Worm (Caenorhabditis elegans) whole organism, L4/young adult: Measurements from ENCODE around the gene srh-125.
"Not testable (repeated sequence)": the region's sequence is repeated elsewhere in the genome, so short reads cannot be mapped to it uniquely, and the experiment has no call there.

Experiments
- W03F9.2 ChIP-seq: fragments of 150-350 bp; optimal IDR thresholded peaks from 2 replicates; lab custom pipeline; 2014; ENCODE audit warnings: missing biosample characterization, missing genetic modification characterization
- dao-5 ChIP-seq: sonication (generic microtip); optimal IDR thresholded peaks from 2 replicates; lab custom pipeline; 2016; ENCODE audit warnings: missing genotype, missing genetic modification characterization, moderate library complexity, missing compliant biosample characterization
- him-1 ChIP-seq: sonication (generic microtip); optimal IDR thresholded peaks from 2 replicates; lab custom pipeline; 2016; ENCODE audit warnings: missing genotype, missing genetic modification reagents, missing genetic modification characterization, missing compliant biosample characterization

The srh-125 gene

ce11 chrV:7449303-7449827, 27.3 kb downstream of the srh-125 start, which contains the start of gene try-12:
Gene try-12 (plus strand): TSS chrV:7449353.
- TF ChIP-seq him-1 (tag; lab: Kevin White, UChicago): no peak

ce11 chrV:7446965-7447364, 29.7 kb downstream of the srh-125 start, which contains the start of gene F25E5.5:
Gene F25E5.5 (plus strand): TSS chrV:7447265.
- no peak for TF ChIP-seq him-1 (tag; lab: Kevin White, UChicago)
- TF ChIP-seq dao-5 (tag; lab: Kevin White, UChicago): no peak
- no peak for TF ChIP-seq W03F9.2 (tag; lab: Kevin White, UChicago)

ce11 chrV:7444331-7444730, 32.3 kb downstream of the srh-125 start, which contains the start of gene nhr-141:
Gene nhr-141 (plus strand): TSS chrV:7444661.
- not testable (repeated sequence) for TF ChIP-seq dao-5, him-1, W03F9.2 (tag; lab: Kevin White, UChicago)

DNA sequence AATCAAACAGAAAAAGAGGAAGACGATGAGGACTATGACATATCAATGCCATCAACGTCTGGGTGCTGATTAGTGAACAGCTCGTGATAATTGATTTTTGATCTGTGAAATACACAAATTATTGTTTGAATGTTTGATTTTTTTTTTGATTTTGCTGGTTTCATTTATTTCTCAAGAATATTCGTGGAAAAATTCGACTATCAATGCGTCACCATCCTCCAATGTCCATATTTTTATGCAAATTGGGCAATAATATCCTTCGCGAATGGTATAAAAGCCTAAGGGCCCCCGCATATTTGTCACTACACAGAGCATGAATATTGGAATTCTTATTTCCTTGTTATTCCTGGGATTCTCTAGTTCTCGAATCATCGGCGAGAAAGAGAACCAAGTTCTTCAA, 36.9 kb downstream of the srh-125 start, which contains the start of gene try-13:
TSS of gene try-13 (plus strand) at position 301 of the 400 bp plus-strand sequence.
- TF ChIP-seq dao-5 (tag; lab: Kevin White, UChicago) (no peak), him-1 (tag; lab: Kevin White, UChicago) (no peak), W03F9.2 (tag; lab: Kevin White, UChicago) (no peak)

ce11 chrV:7437985-7438384, 38.7 kb downstream of the srh-125 start, which contains the start of gene F25E5.16:
Gene F25E5.16 (plus strand): TSS chrV:7438285.
- TF ChIP-seq W03F9.2 (tag; lab: Kevin White, UChicago) (no peak), dao-5 (tag; lab: Kevin White, UChicago) (no peak), him-1 (tag; lab: Kevin White, UChicago) (no peak)

DNA sequence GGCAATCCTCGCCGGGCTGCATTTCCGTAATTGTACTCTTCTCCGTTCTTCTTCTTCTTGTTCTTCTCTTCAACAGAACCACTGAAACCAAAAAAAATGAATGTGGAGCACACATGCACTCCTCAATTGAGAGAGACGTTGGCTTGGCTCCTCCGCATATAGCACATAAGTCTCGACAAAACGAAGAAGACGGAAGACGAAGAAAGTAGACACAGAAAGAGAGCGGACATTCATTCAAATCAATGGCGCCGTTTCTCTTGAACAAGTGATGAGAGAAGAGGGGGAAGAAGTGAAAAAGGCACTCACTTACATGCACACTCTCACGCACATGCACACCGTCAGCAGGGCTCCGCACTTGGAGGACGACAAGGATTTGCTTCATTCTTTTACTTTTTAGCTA, 39.1 kb downstream of the srh-125 start, which contains the start of gene F25E5.9:
TSS of gene F25E5.9 (minus strand) at position 382 of the 400 bp plus-strand sequence.
- TF ChIP-seq dao-5 (tag; lab: Kevin White, UChicago) (no peak), W03F9.2 (tag; lab: Kevin White, UChicago) (no peak), him-1 (tag; lab: Kevin White, UChicago) (no peak)

- no peak for TF ChIP-seq W03F9.2 (tag; lab: Kevin White, UChicago)
- TF ChIP-seq him-1 (tag; lab: Kevin White, UChicago): no peak
- TF ChIP-seq dao-5 (tag; lab: Kevin White, UChicago): no peak
Observed at ce11 chrV:7436911-7437310, 39.8 kb downstream of the srh-125 start.

DNA sequence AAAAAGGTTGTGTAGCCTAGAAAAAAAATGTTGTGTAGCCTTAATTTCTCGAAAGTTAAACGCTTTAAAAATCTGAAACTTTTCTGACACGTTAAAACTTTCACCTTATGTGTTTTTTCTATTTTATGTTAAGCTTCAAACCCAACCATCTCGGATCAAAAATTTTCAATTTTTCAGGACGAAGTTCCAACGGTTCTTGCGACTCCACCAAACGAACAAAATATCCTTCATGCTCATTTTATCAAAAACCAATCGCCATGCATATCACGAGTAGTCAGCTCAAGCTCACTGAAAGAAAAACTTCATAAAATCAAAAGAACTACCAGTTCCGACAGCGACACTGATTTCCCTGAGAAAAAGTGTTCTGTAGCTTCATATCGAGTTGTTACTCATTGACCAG, 40.2 kb downstream of the srh-125 start:
- no peak for TF ChIP-seq W03F9.2 (tag; lab: Kevin White, UChicago)

ce11 chrV:7435376-7436204, 41.1 kb downstream of the srh-125 start, which contains the start of the genes ddo-2 and F25E5.8:
Gene ddo-2 (minus strand): TSS chrV:7435705.
Gene F25E5.8 (plus strand): TSS chrV:7435930.
- TF ChIP-seq him-1 (tag; lab: Kevin White, UChicago) (no peak), W03F9.2 (tag; lab: Kevin White, UChicago) (no peak), dao-5 (tag; lab: Kevin White, UChicago) (no peak)

ce11 chrV:7434805-7435363, 41.8 kb downstream of the srh-125 start:
- TF ChIP-seq W03F9.2 (tag; lab: Kevin White, UChicago) (peak; percentile 0), him-1 (tag; lab: Kevin White, UChicago) (no peak)

ce11 chrV:7432441-7433146, 44.1 kb downstream of the srh-125 start:
- TF ChIP-seq dao-5 (tag; lab: Kevin White, UChicago) (no peak), W03F9.2 (tag; lab: Kevin White, UChicago) (no peak), him-1 (tag; lab: Kevin White, UChicago) (no peak)

- no peak for TF ChIP-seq him-1 (tag; lab: Kevin White, UChicago)
- TF ChIP-seq W03F9.2 (tag; lab: Kevin White, UChicago): no peak
- TF ChIP-seq dao-5 (tag; lab: Kevin White, UChicago): no peak
Observed at ce11 chrV:7431016-7431415, 45.6 kb downstream of the srh-125 start, which contains the start of gene srw-71. Gene srw-71 (minus strand): TSS chrV:7431116.

- TF ChIP-seq him-1 (tag; lab: Kevin White, UChicago) (no peak), dao-5 (tag; lab: Kevin White, UChicago) (no peak), W03F9.2 (tag; lab: Kevin White, UChicago) (no peak)
Observed at ce11 chrV:7428880-7429279, 47.8 kb downstream of the srh-125 start, which contains the start of gene srw-69. Gene srw-69 (minus strand): TSS chrV:7428980.
